Fruit fly (Drosophila melanogaster) whole organism, embryonic: Measurements from ENCODE around the gene Sc2.
A peak's percentile ranks its signal among the peaks of the same experiment; 100 is the strongest.

ENCODE experiments used
- Ada2b ChIP-seq: fragments of 200-800 bp; sonication (Bioruptor generic); IDR thresholded peaks from 2 replicates; pipeline ENCODE4 v1.3.6; 2022; ENCODE audit warnings: missing biosample characterization, missing genetic modification characterization
- CG1024 ChIP-seq: fragments of 200-800 bp; sonication (Bioruptor generic); IDR thresholded peaks from 2 replicates; pipeline ENCODE4 v1.3.6; 2022; ENCODE audit warnings: missing biosample characterization, missing genetic modification characterization
- CG11456 ChIP-seq: fragments of 200-800 bp; sonication (Bioruptor generic); IDR thresholded peaks from 3 replicates; pipeline ENCODE4 v1.3.6; 2022; ENCODE audit warnings: missing biosample characterization, missing genetic modification characterization
- CG12155 ChIP-seq: fragments of 200-800 bp; sonication (Bioruptor generic); optimal IDR thresholded peaks from 3 replicates; lab custom pipeline; 2016; ENCODE audit warnings: missing biosample characterization, missing genetic modification characterization
- CG12659 ChIP-seq: fragments of 200-800 bp; sonication (Bioruptor generic); optimal IDR thresholded peaks from 3 replicates; lab custom pipeline; 2017; ENCODE audit warnings: mild to moderate bottlenecking, missing biosample characterization, missing genetic modification reagents, missing genetic modification characterization
- CG13624 ChIP-seq: fragments of 200-800 bp; sonication (Bioruptor generic); optimal IDR thresholded peaks from 2 replicates; lab custom pipeline; 2016; ENCODE audit warnings: missing biosample characterization, missing genetic modification characterization
- CG14014 ChIP-seq: fragments of 200-800 bp; sonication (Bioruptor generic); IDR thresholded peaks from 2 replicates; pipeline ENCODE4 v1.3.6; 2022; ENCODE audit warnings: missing biosample characterization, missing genetic modification characterization
- CG14050 ChIP-seq: fragments of 200-800 bp; sonication (Bioruptor generic); IDR thresholded peaks from 3 replicates; pipeline ENCODE4 v1.3.6; 2022; ENCODE audit warnings: missing biosample characterization, missing genetic modification characterization
- CG15011 ChIP-seq: fragments of 200-800 bp; sonication (Bioruptor generic); optimal IDR thresholded peaks from 3 replicates; lab custom pipeline; 2018; ENCODE audit warnings: missing biosample characterization, mild to moderate bottlenecking, missing genetic modification characterization
- CG15514 ChIP-seq: fragments of 200-800 bp; sonication (Bioruptor generic); optimal IDR thresholded peaks from 3 replicates; lab custom pipeline; 2017; ENCODE audit warnings: missing biosample characterization, missing genetic modification characterization, mild to moderate bottlenecking, moderate library complexity, missing genetic modification reagents
- CG17328 ChIP-seq: fragments of 200-800 bp; sonication (Bioruptor generic); IDR thresholded peaks from 2 replicates; pipeline ENCODE4 v1.3.6; 2022; ENCODE audit warnings: missing biosample characterization, missing genetic modification characterization
- CG17802 ChIP-seq: fragments of 200-800 bp; sonication (Bioruptor generic); optimal IDR thresholded peaks from 2 replicates; lab custom pipeline; 2018; ENCODE audit warnings: missing biosample characterization, mild to moderate bottlenecking, missing genetic modification characterization, moderate library complexity
- CG3838 ChIP-seq: fragments of 200-800 bp; sonication (Bioruptor generic); optimal IDR thresholded peaks from 3 replicates; lab custom pipeline; 2016; ENCODE audit warnings: missing biosample characterization, missing genetic modification characterization
- CG5180 ChIP-seq: fragments of 200-800 bp; sonication (Bioruptor generic); optimal IDR thresholded peaks from 3 replicates; lab custom pipeline; 2017; ENCODE audit warnings: missing biosample characterization, missing genetic modification characterization, mild to moderate bottlenecking, moderate library complexity, missing genetic modification reagents
- CG5245 ChIP-seq: fragments of 200-800 bp; sonication (Bioruptor generic); optimal IDR thresholded peaks from 3 replicates; lab custom pipeline; 2016; ENCODE audit warnings: missing biosample characterization, missing genetic modification characterization
- CG7556 ChIP-seq: fragments of 200-800 bp; sonication (Bioruptor generic); optimal IDR thresholded peaks from 2 replicates; lab custom pipeline; 2017; ENCODE audit warnings: missing biosample characterization, mild to moderate bottlenecking, missing genetic modification characterization
- CG7963 ChIP-seq: fragments of 200-800 bp; sonication (Bioruptor generic); IDR thresholded peaks from 3 replicates; pipeline ENCODE4 v1.3.6; 2022; ENCODE audit warnings: missing biosample characterization, missing genetic modification characterization; ENCODE audit not compliant: partially characterized antibody
- CHES-1-like ChIP-seq: fragments of 200-800 bp; sonication (Bioruptor generic); optimal IDR thresholded peaks from 2 replicates; lab custom pipeline; 2016; ENCODE audit warnings: missing biosample characterization, missing genetic modification characterization
- Dad ChIP-seq: fragments of 200-800 bp; sonication (Bioruptor generic); optimal IDR thresholded peaks from 3 replicates; lab custom pipeline; 2016; ENCODE audit warnings: missing biosample characterization, missing genetic modification characterization
- Elba2 ChIP-seq: fragments of 200-800 bp; sonication (Bioruptor generic); optimal IDR thresholded peaks from 3 replicates; lab custom pipeline; 2016; ENCODE audit warnings: missing biosample characterization, missing genetic modification characterization
- Ets97D ChIP-seq: fragments of 200-800 bp; sonication (Bioruptor generic); optimal IDR thresholded peaks from 3 replicates; lab custom pipeline; 2016; ENCODE audit warnings: missing biosample characterization, missing genetic modification characterization
- Nf-YA ChIP-seq: fragments of 200-800 bp; sonication (Bioruptor generic); IDR thresholded peaks from 2 replicates; pipeline ENCODE4 v1.3.6; 2022; ENCODE audit warnings: missing biosample characterization, missing genetic modification characterization
- Optix ChIP-seq: fragments of 200-800 bp; sonication (Bioruptor generic); IDR thresholded peaks from 3 replicates; pipeline ENCODE4 v1.3.6; 2022; ENCODE audit warnings: missing biosample characterization, missing genetic modification characterization
- Rx ChIP-seq: fragments of 200-800 bp; sonication (Bioruptor generic); IDR thresholded peaks from 2 replicates; pipeline ENCODE4 v1.3.6; 2022; ENCODE audit warnings: missing biosample characterization, missing genetic modification characterization
- Scr ChIP-seq: fragments of 200-800 bp; sonication (Bioruptor generic); IDR thresholded peaks from 2 replicates; pipeline ENCODE4 v1.3.6; 2022; ENCODE audit warnings: missing biosample characterization, missing genetic modification characterization; ENCODE audit not compliant: partially characterized antibody
- ase ChIP-seq: fragments of 200-800 bp; sonication (Bioruptor generic); IDR thresholded peaks from 3 replicates; pipeline ENCODE4 v1.3.6; 2022; ENCODE audit warnings: missing biosample characterization, missing genetic modification characterization
- ato ChIP-seq: fragments of 200-800 bp; sonication (Bioruptor generic); IDR thresholded peaks from 2 replicates; pipeline ENCODE4 v1.3.6; 2022; ENCODE audit warnings: missing biosample characterization, missing genetic modification characterization; ENCODE audit not compliant: partially characterized antibody
- bcd ChIP-seq: fragments of 200-800 bp; sonication (Bioruptor generic); optimal IDR thresholded peaks from 2 replicates; lab custom pipeline; 2017; ENCODE audit warnings: missing biosample characterization, mild to moderate bottlenecking, missing genetic modification characterization
- cas ChIP-seq: fragments of 200-800 bp; sonication (Bioruptor generic); IDR thresholded peaks from 2 replicates; pipeline ENCODE4 v1.3.6; 2022; ENCODE audit warnings: missing biosample characterization, missing genetic modification characterization
- ems ChIP-seq: fragments of 200-800 bp; sonication (Bioruptor generic); optimal IDR thresholded peaks from 3 replicates; lab custom pipeline; 2016; ENCODE audit warnings: missing biosample characterization, missing genetic modification characterization
- exex ChIP-seq: fragments of 200-800 bp; sonication (Bioruptor generic); optimal IDR thresholded peaks from 4 replicates; lab custom pipeline; 2018; ENCODE audit warnings: missing biosample characterization, mild to moderate bottlenecking, missing genetic modification characterization, moderate library complexity
- gsb-n ChIP-seq: fragments of 200-800 bp; sonication (Bioruptor generic); optimal IDR thresholded peaks from 3 replicates; lab custom pipeline; 2018; ENCODE audit warnings: missing biosample characterization, mild to moderate bottlenecking, missing genetic modification characterization
- gt ChIP-seq: fragments of 200-800 bp; sonication (Bioruptor generic); IDR thresholded peaks from 2 replicates; pipeline ENCODE4 v1.3.6; 2022; ENCODE audit warnings: missing biosample characterization, missing genetic modification characterization
- jumu ChIP-seq: fragments of 200-800 bp; sonication (Bioruptor generic); optimal IDR thresholded peaks from 3 replicates; lab custom pipeline; 2016; ENCODE audit warnings: missing biosample characterization, missing genetic modification characterization
- luna ChIP-seq: fragments of 200-800 bp; sonication (Bioruptor generic); optimal IDR thresholded peaks from 2 replicates; lab custom pipeline; 2016; ENCODE audit warnings: missing biosample characterization, missing genetic modification characterization
- nom ChIP-seq: fragments of 200-800 bp; sonication (Bioruptor generic); optimal IDR thresholded peaks from 2 replicates; lab custom pipeline; 2017; ENCODE audit warnings: missing biosample characterization, missing genetic modification characterization, mild to moderate bottlenecking, moderate library complexity, missing genetic modification reagents
- p53 ChIP-seq: fragments of 200-800 bp; sonication (Bioruptor generic); optimal IDR thresholded peaks from 2 replicates; lab custom pipeline; 2016; ENCODE audit warnings: missing biosample characterization, missing genetic modification characterization
- pb ChIP-seq: fragments of 200-800 bp; sonication (Bioruptor generic); optimal IDR thresholded peaks from 3 replicates; lab custom pipeline; 2016; ENCODE audit warnings: missing biosample characterization, missing genetic modification characterization
- pita ChIP-seq: fragments of 200-800 bp; sonication (Bioruptor generic); optimal IDR thresholded peaks from 2 replicates; lab custom pipeline; 2017; ENCODE audit warnings: missing biosample characterization, mild to moderate bottlenecking, missing genetic modification characterization
- psq ChIP-seq: fragments of 200-800 bp; sonication (Bioruptor generic); optimal IDR thresholded peaks from 2 replicates; lab custom pipeline; 2017; ENCODE audit warnings: missing biosample characterization, missing genetic modification characterization
- pum ChIP-seq: fragments of 200-800 bp; sonication (Bioruptor generic); optimal IDR thresholded peaks from 2 replicates; lab custom pipeline; 2016; ENCODE audit warnings: missing biosample characterization, missing genetic modification characterization
- run ChIP-seq: fragments of 200-800 bp; sonication (Bioruptor generic); optimal IDR thresholded peaks from 3 replicates; lab custom pipeline; 2018; ENCODE audit warnings: missing biosample characterization, mild to moderate bottlenecking, missing genetic modification characterization
- scrt ChIP-seq: fragments of 200-800 bp; sonication (Bioruptor generic); optimal IDR thresholded peaks from 2 replicates; lab custom pipeline; 2018; ENCODE audit warnings: missing biosample characterization, mild to moderate bottlenecking, missing genetic modification characterization, moderate library complexity
- sens-2 ChIP-seq: fragments of 200-800 bp; sonication (Bioruptor generic); IDR thresholded peaks from 2 replicates; pipeline ENCODE4 v1.3.6; 2022; ENCODE audit warnings: missing biosample characterization, missing genetic modification characterization
- sim ChIP-seq: fragments of 200-800 bp; sonication (Bioruptor generic); IDR thresholded peaks from 2 replicates; pipeline ENCODE4 v1.3.6; 2022; ENCODE audit warnings: missing biosample characterization, missing genetic modification characterization
- tll ChIP-seq, 2 experiments: fragments of 200-800 bp in 1 of 2; fragments of >200 bp in 1 of 2; sonication (Bioruptor generic) in 1 of 2; optimal IDR thresholded peaks; 2 replicates each; lab custom pipeline; 2017 to 2019; ENCODE audit warnings: missing biosample characterization in 2 of 2, missing genetic modification characterization in 2 of 2, mild to moderate bottlenecking in 1 of 2, moderate library complexity in 1 of 2
- unpg ChIP-seq: fragments of 200-800 bp; sonication (Bioruptor generic); optimal IDR thresholded peaks from 3 replicates; lab custom pipeline; 2018; ENCODE audit warnings: missing biosample characterization, mild to moderate bottlenecking, missing genetic modification characterization, moderate library complexity
- wdn ChIP-seq: fragments of 200-800 bp; sonication (Bioruptor generic); IDR thresholded peaks from 2 replicates; pipeline ENCODE4 v1.3.6; 2022; ENCODE audit warnings: missing biosample characterization, missing genetic modification characterization
- yki ChIP-seq: fragments of >200 bp; optimal IDR thresholded peaks from 3 replicates; lab custom pipeline; 2018
- zfh2 ChIP-seq: fragments of 200-800 bp; sonication (Bioruptor generic); optimal IDR thresholded peaks from 2 replicates; lab custom pipeline; 2016; ENCODE audit warnings: missing biosample characterization, missing genetic modification characterization

Gene Sc2

DNA sequence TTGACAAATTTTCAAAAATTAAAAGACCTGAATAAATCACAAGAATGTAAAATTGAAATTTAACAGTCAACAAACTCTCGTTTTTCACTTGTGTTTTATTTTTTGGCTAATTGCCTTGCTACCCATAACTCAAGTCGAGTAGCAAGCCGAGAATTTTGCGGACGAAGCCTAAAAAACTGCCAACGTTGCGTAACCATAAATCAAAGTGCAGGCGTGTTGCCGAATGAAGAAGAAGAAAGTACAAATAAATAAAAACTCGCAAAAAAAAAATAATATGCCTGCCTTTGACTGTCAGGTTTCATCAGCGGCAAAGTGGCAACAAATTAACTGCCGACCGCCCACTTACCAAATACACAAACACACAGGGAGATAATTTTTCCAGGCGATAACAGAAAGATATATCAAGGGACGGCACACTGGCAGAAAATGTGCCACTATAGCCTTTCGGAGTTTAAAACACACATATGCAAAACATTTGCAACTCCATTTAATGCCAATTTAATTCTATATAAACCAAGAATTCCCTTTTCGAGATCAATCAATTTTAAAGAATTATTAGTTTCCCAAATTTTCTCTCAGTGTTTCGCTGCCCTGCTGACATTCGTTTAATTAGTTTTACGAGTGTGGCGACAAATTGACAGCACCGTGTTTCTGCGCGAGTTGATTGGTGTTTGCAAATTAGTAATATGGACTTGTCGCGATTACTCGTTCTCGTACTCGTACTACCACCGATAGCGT lies 25.1 kb downstream of the Sc2 start (continued):
- no peak for TF ChIP-seq CG7963
- peak; percentile 80 for TF ChIP-seq Nf-YA (GFP tag; lab: Robert Waterston, UW)
- no peak for TF ChIP-seq nom (GFP tag; lab: Kevin White, UChicago)
- TF ChIP-seq zfh2 (GFP tag; lab: Kevin White, UChicago): peak; percentile 93
- peak; percentile 41 for TF ChIP-seq pb
- TF ChIP-seq CG3838 (GFP tag; lab: Kevin White, UChicago): peak; percentile 50
- TF ChIP-seq CG17802 (tag; lab: Kevin White, UChicago): peak; percentile 25
- peak; percentile 82 for TF ChIP-seq CG7556 (GFP tag; lab: Kevin White, UChicago)
- TF ChIP-seq sens-2 (GFP tag; lab: Robert Waterston, UW): peak; percentile 78
- TF ChIP-seq exex (tag; lab: Kevin White, UChicago): peak; percentile 92
- TF ChIP-seq CG13624 (GFP tag; lab: Kevin White, UChicago): peak; percentile 95
- TF ChIP-seq CG11456 (GFP tag; lab: Robert Waterston, UW): peak; percentile 90
- no peak for TF ChIP-seq Elba2
- peak; percentile 83 for TF ChIP-seq CG15514 (GFP tag; lab: Kevin White, UChicago)
- peak; percentile 39 for TF ChIP-seq CG5245
- TF ChIP-seq CG14050 (GFP tag; lab: Robert Waterston, UW): peak; percentile 82
- peak; percentile 73 for TF ChIP-seq ems (GFP tag; lab: Kevin White, UChicago)
- peak; percentile 69 for TF ChIP-seq pum (GFP tag; lab: Kevin White, UChicago)
- TF ChIP-seq CG5180 (GFP tag; lab: Kevin White, UChicago): peak; percentile 46
- TF ChIP-seq Scr (GFP tag; lab: Robert Waterston, UW): no peak
- TF ChIP-seq bcd (GFP tag; lab: Kevin White, UChicago): peak; percentile 85
- peak; percentile 59 for TF ChIP-seq luna (GFP tag; lab: Kevin White, UChicago)
- no peak for TF ChIP-seq yki (lab: Kevin White, UChicago)
- peak; percentile 84 for TF ChIP-seq CG17328 (GFP tag; lab: Robert Waterston, UW)
- TF ChIP-seq cas (GFP tag; lab: Robert Waterston, UW): peak; percentile 81
- no peak for TF ChIP-seq ato
- TF ChIP-seq gt (GFP tag; lab: Robert Waterston, UW): peak; percentile 56
- TF ChIP-seq CG15011 (GFP tag; lab: Kevin White, UChicago): peak; percentile 84
- TF ChIP-seq sim (GFP tag; lab: Robert Waterston, UW): no peak; the same call in 1 of the 2 replicates
- TF ChIP-seq CHES-1-like: peak; percentile 90
- peak; percentile 55 for TF ChIP-seq Ets97D (GFP tag; lab: Kevin White, UChicago)
- TF ChIP-seq CG12659: peak; percentile 94
- peak; percentile 85 for TF ChIP-seq unpg
- TF ChIP-seq Ada2b (GFP tag; lab: Robert Waterston, UW): peak; percentile 85
- TF ChIP-seq jumu: peak; percentile 77
- TF ChIP-seq Optix (GFP tag; lab: Robert Waterston, UW): peak; percentile 77; the same call in 2 of the 3 replicates
- TF ChIP-seq Rx (GFP tag; lab: Robert Waterston, UW): peak; percentile 66
- peak; percentile 72 for TF ChIP-seq Dad
- no peak for TF ChIP-seq tll (GFP tag; optimal IDR thresholded peaks at IDR 0.05; lab: Kevin White, UChicago)
- peak; percentile 91 for TF ChIP-seq wdn
- peak; percentile 88 for TF ChIP-seq CG12155 (GFP tag; lab: Kevin White, UChicago)
- peak; percentile 94 for TF ChIP-seq CG14014 (GFP tag; lab: Robert Waterston, UW)
- no peak for TF ChIP-seq pita (GFP tag; lab: Kevin White, UChicago)
- peak; percentile 87 for TF ChIP-seq scrt (GFP tag; lab: Kevin White, UChicago)
- peak; percentile 38 for TF ChIP-seq psq (GFP tag; lab: Kevin White, UChicago)
- peak; percentile 18 for TF ChIP-seq p53
- TF ChIP-seq ase (GFP tag; lab: Robert Waterston, UW): peak; percentile 76; the same call in 1 of the 3 replicates
- peak; percentile 40; the same call in 1 of the 2 replicates for TF ChIP-seq CG1024 (GFP tag; lab: Robert Waterston, UW)
- no peak for TF ChIP-seq gsb-n (tag; lab: Kevin White, UChicago)
- TF ChIP-seq run: peak; percentile 54
